Fruit fly (Drosophila melanogaster) whole organism, embryonic: ENCODE data around the gene dar1.

Experiments
- Adf1 ChIP-seq: fragments of 200-800 bp; sonication (Bioruptor generic); IDR thresholded peaks from 2 replicates; pipeline ENCODE4 v1.3.6; 2022; ENCODE audit warnings: missing biosample characterization, missing genetic modification characterization
- Awh ChIP-seq: fragments of 200-800 bp; sonication (Bioruptor generic); IDR thresholded peaks from 2 replicates; pipeline ENCODE4, ENCODE4 v1.3.6; 2022; ENCODE audit warnings: missing biosample characterization, missing genetic modification characterization
- Bgb ChIP-seq: fragments of 200-800 bp; sonication (Bioruptor generic); IDR thresholded peaks from 2 replicates; pipeline ENCODE4 v1.3.6; 2022; ENCODE audit warnings: missing biosample characterization, missing genetic modification characterization; ENCODE audit not compliant: partially characterized antibody
- BtbVII ChIP-seq: fragments of 200-800 bp; sonication (Bioruptor generic); optimal IDR thresholded peaks from 3 replicates; lab custom pipeline; 2017; ENCODE audit warnings: missing biosample characterization, mild to moderate bottlenecking, missing genetic modification characterization
- CG10462 ChIP-seq: fragments of 200-800 bp; sonication (Bioruptor generic); optimal IDR thresholded peaks from 2 replicates; lab custom pipeline; 2016; ENCODE audit warnings: missing biosample characterization, missing genetic modification characterization
- CG10979 ChIP-seq: fragments of 200-800 bp; sonication (Bioruptor generic); optimal IDR thresholded peaks from 2 replicates; lab custom pipeline; 2018; ENCODE audit warnings: missing biosample characterization, mild to moderate bottlenecking, missing genetic modification characterization, moderate library complexity
- CG11093 ChIP-seq: fragments of 200-800 bp; sonication (Bioruptor generic); IDR thresholded peaks from 3 replicates; pipeline ENCODE4 v1.3.6; 2022; ENCODE audit warnings: missing biosample characterization, missing genetic modification characterization
- CG11560 ChIP-seq: fragments of 200-800 bp; sonication (Bioruptor generic); IDR thresholded peaks from 3 replicates; pipeline ENCODE4 v1.3.6; 2022; ENCODE audit warnings: missing biosample characterization, missing genetic modification characterization
- CG12659 ChIP-seq: fragments of 200-800 bp; sonication (Bioruptor generic); optimal IDR thresholded peaks from 3 replicates; lab custom pipeline; 2017; ENCODE audit warnings: mild to moderate bottlenecking, missing biosample characterization, missing genetic modification reagents, missing genetic modification characterization
- CG12942 ChIP-seq: fragments of 200-800 bp; sonication (Bioruptor generic); optimal IDR thresholded peaks from 3 replicates; lab custom pipeline; 2016; ENCODE audit warnings: missing biosample characterization, missing genetic modification characterization
- CG13424 ChIP-seq: fragments of 200-800 bp; sonication (Bioruptor generic); optimal IDR thresholded peaks from 2 replicates; lab custom pipeline; 2019; ENCODE audit warnings: missing biosample characterization, mild to moderate bottlenecking, missing genetic modification characterization, moderate library complexity
- CG14667 ChIP-seq: fragments of 200-800 bp; sonication (Bioruptor generic); IDR thresholded peaks from 2 replicates; pipeline ENCODE4 v1.3.6; 2022; ENCODE audit warnings: missing biosample characterization, missing genetic modification characterization
- CG15269 ChIP-seq: fragments of 200-800 bp; sonication (Bioruptor generic); optimal IDR thresholded peaks from 2 replicates; lab custom pipeline; 2018; ENCODE audit warnings: missing biosample characterization, mild to moderate bottlenecking, missing genetic modification characterization, moderate library complexity
- CG1647 ChIP-seq: fragments of 200-800 bp; sonication (Bioruptor generic); optimal IDR thresholded peaks from 3 replicates; lab custom pipeline; 2016; ENCODE audit warnings: missing biosample characterization, missing genetic modification characterization
- CG30020 ChIP-seq: fragments of 200-800 bp; optimal IDR thresholded peaks from 2 replicates; lab custom pipeline; 2019; ENCODE audit warnings: missing biosample characterization, mild to moderate bottlenecking, missing genetic modification characterization, moderate library complexity
- CG32772 ChIP-seq: fragments of 200-800 bp; sonication (Bioruptor generic); IDR thresholded peaks from 2 replicates; pipeline ENCODE4 v1.3.6; 2022; ENCODE audit warnings: missing biosample characterization, missing genetic modification characterization
- CG4404 ChIP-seq: fragments of 200-800 bp; sonication (Bioruptor generic); IDR thresholded peaks from 2 replicates; pipeline ENCODE4 v1.3.6; 2022; ENCODE audit warnings: missing biosample characterization, missing genetic modification characterization
- CG7745 ChIP-seq: fragments of 200-800 bp; sonication (Bioruptor generic); optimal IDR thresholded peaks from 2 replicates; lab custom pipeline; 2018; ENCODE audit warnings: missing biosample characterization, mild to moderate bottlenecking, missing genetic modification characterization, moderate library complexity
- CG7786 ChIP-seq: fragments of 200-800 bp; sonication (Bioruptor generic); optimal IDR thresholded peaks from 2 replicates; lab custom pipeline; 2016; ENCODE audit warnings: missing biosample characterization, missing genetic modification characterization
- CG9797 ChIP-seq: fragments of 200-800 bp; sonication (Bioruptor generic); optimal IDR thresholded peaks from 3 replicates; lab custom pipeline; 2018; ENCODE audit warnings: missing biosample characterization, mild to moderate bottlenecking, missing genetic modification characterization
- CHES-1-like ChIP-seq: fragments of 200-800 bp; sonication (Bioruptor generic); optimal IDR thresholded peaks from 2 replicates; lab custom pipeline; 2016; ENCODE audit warnings: missing biosample characterization, missing genetic modification characterization
- CrebB ChIP-seq: fragments of 200-800 bp; sonication (Bioruptor generic); optimal IDR thresholded peaks from 3 replicates; lab custom pipeline; 2018; ENCODE audit warnings: missing biosample characterization, mild to moderate bottlenecking, missing genetic modification characterization
- D ChIP-seq, 2 experiments: fragments of 200-800 bp in 1 of 2; fragments of >200 bp in 1 of 2; sonication (Bioruptor generic) in 1 of 2; optimal IDR thresholded peaks; 2 replicates in 1 of 2; 3 replicates in 1 of 2; lab custom pipeline; 2017; ENCODE audit warnings: mild to moderate bottlenecking in 1 of 2, missing biosample characterization in 1 of 2, missing genetic modification characterization in 1 of 2, missing genetic modification reagents in 1 of 2
- Dek ChIP-seq: fragments of 200-800 bp; sonication (Bioruptor generic); optimal IDR thresholded peaks from 3 replicates; lab custom pipeline; 2019; ENCODE audit warnings: missing biosample characterization, mild to moderate bottlenecking, missing genetic modification characterization, moderate library complexity
- Dp ChIP-seq: fragments of 200-800 bp; sonication (Bioruptor generic); optimal IDR thresholded peaks from 2 replicates; lab custom pipeline; 2018; ENCODE audit warnings: missing biosample characterization, mild to moderate bottlenecking, missing genetic modification characterization, moderate library complexity
- HLH4C ChIP-seq: fragments of 200-800 bp; sonication (Bioruptor generic); IDR thresholded peaks from 3 replicates; pipeline ENCODE4 v1.3.6; 2022; ENCODE audit warnings: missing biosample characterization, missing genetic modification characterization; ENCODE audit not compliant: partially characterized antibody
- Hr51 ChIP-seq, 2 experiments: fragments of 200-800 bp; sonication (Bioruptor generic); optimal IDR thresholded peaks; 2 replicates in 1 of 2; 3 replicates in 1 of 2; lab custom pipeline; 2016 to 2018; ENCODE audit warnings: missing biosample characterization in 2 of 2, missing genetic modification characterization in 2 of 2, mild to moderate bottlenecking in 1 of 2, moderate library complexity in 1 of 2
- Mad ChIP-seq: fragments of 200-800 bp; sonication (Bioruptor generic); optimal IDR thresholded peaks from 2 replicates; lab custom pipeline; 2016; ENCODE audit warnings: missing biosample characterization, missing genetic modification characterization
- Nf-YB ChIP-seq: fragments of 200-800 bp; sonication (Bioruptor generic); optimal IDR thresholded peaks from 3 replicates; lab custom pipeline; 2019; ENCODE audit warnings: missing biosample characterization, mild to moderate bottlenecking, missing genetic modification characterization, moderate library complexity
- Pdp1 ChIP-seq, 2 experiments: fragments of 200-800 bp; sonication (Bioruptor generic); optimal IDR thresholded peaks; 3 replicates each; lab custom pipeline; 2016; ENCODE audit warnings: missing biosample characterization in 2 of 2, missing genetic modification characterization in 2 of 2, mild to moderate bottlenecking in 1 of 2, moderate library complexity in 1 of 2
- Sry-δ ChIP-seq: fragments of 200-800 bp; sonication (Bioruptor generic); optimal IDR thresholded peaks from 2 replicates; lab custom pipeline; 2016; ENCODE audit warnings: missing biosample characterization, missing genetic modification characterization
- chm ChIP-seq: fragments of 200-800 bp; sonication (Bioruptor generic); IDR thresholded peaks from 2 replicates; pipeline ENCODE4 v1.3.6; 2022; ENCODE audit warnings: missing biosample characterization, missing genetic modification characterization
- ci ChIP-seq: fragments of 200-800 bp; sonication (Bioruptor generic); IDR thresholded peaks from 3 replicates; pipeline ENCODE4 v1.3.6; 2022; ENCODE audit warnings: missing biosample characterization, missing genetic modification characterization
- esg ChIP-seq: fragments of 200-800 bp; sonication (Bioruptor generic); conservative IDR thresholded peaks from 2 replicates; pipeline ENCODE4 v1.3.6; 2022; ENCODE audit warnings: missing biosample characterization, missing genetic modification characterization
- eve ChIP-seq, 2 experiments: fragments of >200 bp; optimal IDR thresholded peaks; 2 replicates each; lab custom pipeline; 2017; ENCODE audit warnings: missing biosample characterization in 2 of 2, missing genetic modification characterization in 2 of 2
- fd3F ChIP-seq: fragments of 200-800 bp; sonication (Bioruptor generic); optimal IDR thresholded peaks from 2 replicates; lab custom pipeline; 2018; ENCODE audit warnings: missing biosample characterization, mild to moderate bottlenecking, missing genetic modification characterization, moderate library complexity
- grau ChIP-seq: fragments of 200-800 bp; optimal IDR thresholded peaks from 3 replicates; lab custom pipeline; 2019; ENCODE audit warnings: missing biosample characterization, mild to moderate bottlenecking, missing genetic modification characterization, moderate library complexity
- kni ChIP-seq: fragments of 200-800 bp; sonication (Bioruptor generic); optimal IDR thresholded peaks from 3 replicates; lab custom pipeline; 2017; ENCODE audit warnings: mild to moderate bottlenecking, missing biosample characterization, missing genetic modification reagents, missing genetic modification characterization
- knrl ChIP-seq: fragments of 200-800 bp; sonication (Bioruptor generic); IDR thresholded peaks from 3 replicates; pipeline ENCODE4 v1.3.6; 2022; ENCODE audit warnings: missing biosample characterization, missing genetic modification characterization; ENCODE audit not compliant: partially characterized antibody
- lbe ChIP-seq: fragments of 200-800 bp; sonication (Bioruptor generic); optimal IDR thresholded peaks from 2 replicates; lab custom pipeline; 2016; ENCODE audit warnings: missing biosample characterization, mild to moderate bottlenecking, missing genetic modification characterization
- psq ChIP-seq: fragments of 200-800 bp; sonication (Bioruptor generic); optimal IDR thresholded peaks from 2 replicates; lab custom pipeline; 2017; ENCODE audit warnings: missing biosample characterization, missing genetic modification characterization
- ranshi ChIP-seq: fragments of 200-800 bp; sonication (Bioruptor generic); IDR thresholded peaks from 2 replicates; pipeline ENCODE4 v1.3.6; 2022; ENCODE audit warnings: missing biosample characterization, missing genetic modification characterization
- rib ChIP-seq: fragments of 200-800 bp; sonication (Bioruptor generic); IDR thresholded peaks from 2 replicates; pipeline ENCODE4 v1.3.6; 2022; ENCODE audit warnings: missing biosample characterization, missing genetic modification characterization
- sc ChIP-seq, 3 experiments: fragments of >200 bp in 2 of 3; fragments of 200-800 bp in 1 of 3; sonication (Bioruptor generic) in 1 of 3; optimal IDR thresholded peaks; 2 replicates in 2 of 3; 3 replicates in 1 of 3; lab custom pipeline; 2017; ENCODE audit warnings: mild to moderate bottlenecking in 1 of 3, missing biosample characterization in 1 of 3, missing genetic modification characterization in 1 of 3, missing genetic modification reagents in 1 of 3
- shn ChIP-seq: fragments of 200-800 bp; sonication (Bioruptor generic); optimal IDR thresholded peaks from 3 replicates; lab custom pipeline; 2016; ENCODE audit warnings: missing biosample characterization, missing genetic modification characterization
- sima ChIP-seq: fragments of 200-800 bp; sonication (Bioruptor generic); optimal IDR thresholded peaks from 2 replicates; lab custom pipeline; 2016; ENCODE audit warnings: missing biosample characterization, missing genetic modification characterization
- sob ChIP-seq: fragments of 200-800 bp; sonication (Bioruptor generic); IDR thresholded peaks from 2 replicates; pipeline ENCODE4 v1.3.6; 2022; ENCODE audit warnings: missing biosample characterization, missing genetic modification characterization
- wor ChIP-seq: fragments of 200-800 bp; sonication (Bioruptor generic); IDR thresholded peaks from 2 replicates; pipeline ENCODE4 v1.3.6; 2022; ENCODE audit warnings: missing biosample characterization, missing genetic modification characterization

The dar1 gene

DNA sequence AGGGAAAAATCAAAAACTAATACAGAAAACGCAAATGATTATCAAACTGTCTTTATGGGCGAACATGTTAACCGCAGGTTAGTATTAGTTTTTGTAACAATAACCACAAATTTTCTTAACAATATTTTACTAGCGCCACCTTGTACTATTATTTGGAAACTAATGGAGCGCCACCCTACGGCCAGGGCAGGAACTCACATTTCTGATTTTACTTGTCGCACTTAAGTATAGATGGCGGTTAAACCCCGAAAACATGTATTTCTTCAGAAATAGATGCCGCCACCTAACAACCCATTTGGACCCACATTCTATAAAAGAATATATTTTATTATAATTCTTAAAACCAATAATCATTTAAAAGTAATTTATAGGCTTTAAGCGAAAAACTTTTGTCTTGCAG, 9.8 kb upstream of the dar1 start:
- TF ChIP-seq D (optimal IDR thresholded peaks at IDR 0.05; lab: Kevin White, UChicago) (no peak), D (GFP tag; optimal IDR thresholded peaks at IDR 0.05; lab: Kevin White, UChicago) (peak; percentile 34), ci (peak; percentile 92), lbe (GFP tag; lab: Kevin White, UChicago) (peak; percentile 8), CG32772 (GFP tag; lab: Robert Waterston, UW) (peak; percentile 84), knrl (GFP tag; lab: Robert Waterston, UW) (peak; percentile 51; the same call in 1 of the 3 replicates), CrebB (tag; lab: Kevin White, UChicago) (peak; percentile 9), CG10979 (tag; lab: Kevin White, UChicago) (peak; percentile 72), CG12659 (peak; percentile 78), chm (GFP tag; lab: Robert Waterston, UW) (0 out of 2 replicates have a peak, but pooled peaks have one; percentile 53), shn (GFP tag; lab: Kevin White, UChicago) (peak; percentile 61), wor (GFP tag; lab: Robert Waterston, UW) (peak; percentile 38; the same call in 1 of the 2 replicates), sob (GFP tag; lab: Robert Waterston, UW) (peak; percentile 84), CG4404 (GFP tag; lab: Robert Waterston, UW) (peak; percentile 55), CG14667 (peak; percentile 75), grau (tag; lab: Kevin White, UChicago) (peak; percentile 83), HLH4C (0 out of 3 replicates have a peak, but pooled peaks have one; percentile 37), sima (GFP tag; lab: Kevin White, UChicago) (peak; percentile 34), Dek (tag; lab: Kevin White, UChicago) (peak; percentile 71), CG30020 (tag; lab: Kevin White, UChicago) (no peak), kni (no peak), rib (no peak), CG11093 (GFP tag; lab: Robert Waterston, UW) (peak; percentile 46; the same call in 1 of the 3 replicates), ranshi (GFP tag; lab: Robert Waterston, UW) (peak; percentile 51; the same call in 1 of the 2 replicates), CG13424 (tag; lab: Kevin White, UChicago) (peak; percentile 69), Pdp1 (GFP tag; optimal IDR thresholded peaks at IDR 0.05; lab: Kevin White, UChicago) (peak; percentile 79 to 82), Nf-YB (GFP tag; lab: Kevin White, UChicago) (no peak), CHES-1-like (GFP tag; lab: Kevin White, UChicago) (peak; percentile 59), Adf1 (GFP tag; lab: Robert Waterston, UW) (no peak), psq (peak; percentile 22), Bgb (GFP tag; lab: Robert Waterston, UW) (peak; percentile 29; the same call in 1 of the 2 replicates), Sry-δ (peak; percentile 49), Awh (GFP tag; lab: Robert Waterston, UW) (peak; percentile 55; the same call in 1 of the 2 replicates), sc (optimal IDR thresholded peaks at IDR 0.05; lab: Kevin White, UChicago) (no peak), sc (GFP tag; optimal IDR thresholded peaks at IDR 0.05; lab: Kevin White, UChicago) (peak; percentile 61), Mad (GFP tag; lab: Kevin White, UChicago) (peak; percentile 83), Dp (peak; percentile 7), CG1647 (GFP tag; lab: Kevin White, UChicago) (peak; percentile 58), eve (GFP tag; optimal IDR thresholded peaks at IDR 0.05; lab: Kevin White, UChicago) (no peak), CG7745 (no peak), fd3F (peak; percentile 63), CG7786 (GFP tag; lab: Kevin White, UChicago) (peak; percentile 46), CG10462 (GFP tag; lab: Kevin White, UChicago) (peak; percentile 48), BtbVII (GFP tag; lab: Kevin White, UChicago) (peak; percentile 34), CG15269 (tag; lab: Kevin White, UChicago) (peak; percentile 74), CG12942 (GFP tag; lab: Kevin White, UChicago) (peak; percentile 70), CG9797 (GFP tag; lab: Kevin White, UChicago) (no peak), CG11560 (tag; lab: Robert Waterston, UW) (peak; percentile 71; the same call in 2 of the 3 replicates), esg (GFP tag; lab: Robert Waterston, UW) (peak; percentile 55), Hr51 (GFP tag; optimal IDR thresholded peaks at IDR 0.05; lab: Kevin White, UChicago) (peak; percentile 64 to 69)
